Worm (Caenorhabditis elegans) whole organism, L4 larva: Measurements from ENCODE around the gene txdc-17.
A peak's percentile ranks its signal among the peaks of the same experiment; 100 is the strongest.

ENCODE experiments used
- F10B5.3 ChIP-seq: sonication (generic microtip); optimal IDR thresholded peaks from 2 replicates; lab custom pipeline; 2016; ENCODE audit warnings: mild to moderate bottlenecking, missing genetic modification characterization, missing compliant biosample characterization
- F26F4.8 ChIP-seq: fragments of 200-800 bp; sonication (Bioruptor generic); conservative IDR thresholded peaks from 2 replicates; pipeline ENCODE4 v1.3.6; 2022; ENCODE audit warnings: missing genetic modification characterization, missing compliant biosample characterization
- F49E8.2 ChIP-seq: sonication (generic microtip); optimal IDR thresholded peaks from 2 replicates; lab custom pipeline; 2016; ENCODE audit warnings: missing compliant biosample characterization, mild to moderate bottlenecking, missing genetic modification characterization, borderline replicate concordance
- R02D3.7 ChIP-seq: fragments of 150-350 bp; sonication (generic microtip); optimal IDR thresholded peaks from 3 replicates; lab custom pipeline; 2014; ENCODE audit warnings: missing biosample characterization, missing genetic modification characterization
- T20F7.1 ChIP-seq: fragments of 200-800 bp; sonication (Bioruptor generic); optimal IDR thresholded peaks from 2 replicates; lab custom pipeline; 2018; ENCODE audit warnings: mild to moderate bottlenecking, missing genetic modification characterization, missing compliant biosample characterization
- T26A8.4 ChIP-seq: fragments of 200-800 bp; sonication (Bioruptor generic); IDR thresholded peaks from 2 replicates; pipeline ENCODE4 v1.3.6; 2022; ENCODE audit warnings: missing genetic modification characterization, missing compliant biosample characterization
- Y75B8A.6 ChIP-seq: fragments of 200-800 bp; sonication (Bioruptor generic); IDR thresholded peaks from 2 replicates; pipeline ENCODE4 v1.3.6; 2022; ENCODE audit warnings: missing genetic modification reagents, missing genetic modification characterization, missing compliant biosample characterization
- ZK337.2 ChIP-seq: fragments of 200-800 bp; sonication (Bioruptor generic); IDR thresholded peaks from 2 replicates; pipeline ENCODE4 v1.3.6; 2022; ENCODE audit warnings: missing genetic modification reagents, missing genetic modification characterization, missing compliant biosample characterization
- aha-1 ChIP-seq: fragments of 150-350 bp; peaks from one replicate; lab custom pipeline; 2014; ENCODE audit warnings: missing biosample characterization, missing genetic modification characterization
- aly-2 ChIP-seq: sonication (generic microtip); optimal IDR thresholded peaks from 2 replicates; lab custom pipeline; 2018; ENCODE audit warnings: missing biosample characterization, missing genetic modification characterization
- ama-1 ChIP-seq: fragments of 150-350 bp; optimal IDR thresholded peaks from 2 replicates; lab custom pipeline; 2014; ENCODE audit warnings: inconsistent platforms, mixed read lengths
- ceh-62 ChIP-seq: sonication (generic microtip); optimal IDR thresholded peaks from 2 replicates; lab custom pipeline; 2017; ENCODE audit warnings: missing biosample characterization, missing genetic modification characterization
- ctbp-1 ChIP-seq: fragments of 200-800 bp; sonication (Bioruptor generic); IDR thresholded peaks from 2 replicates; pipeline ENCODE4 v1.3.6; 2022; ENCODE audit warnings: missing genetic modification reagents, missing genetic modification characterization, missing compliant biosample characterization
- daf-12 ChIP-seq: fragments of 150-350 bp; optimal IDR thresholded peaks from 2 replicates; lab custom pipeline; 2014; ENCODE audit warnings: missing biosample characterization, missing genetic modification reagents, missing genetic modification characterization
- dmd-6 ChIP-seq: fragments of 200-800 bp; sonication (Bioruptor generic); IDR thresholded peaks from 2 replicates; pipeline ENCODE4 v1.3.6; 2022; ENCODE audit warnings: missing genetic modification reagents, missing genetic modification characterization, missing compliant biosample characterization
- dmd-9 ChIP-seq: fragments of 200-800 bp; sonication (Bioruptor generic); IDR thresholded peaks from 2 replicates; pipeline ENCODE4 v1.3.6; 2022; ENCODE audit warnings: missing genetic modification reagents, missing genetic modification characterization, missing compliant biosample characterization
- dve-1 ChIP-seq: sonication (generic microtip); optimal IDR thresholded peaks from 2 replicates; lab custom pipeline; 2017; ENCODE audit warnings: antibody characterized with exemption, mild to moderate bottlenecking, missing genetic modification characterization, missing compliant biosample characterization; ENCODE audit not compliant: insufficient read depth
- gei-8 ChIP-seq: fragments of 200-800 bp; sonication (Bioruptor generic); optimal IDR thresholded peaks from 2 replicates; lab custom pipeline; 2018; ENCODE audit warnings: mild to moderate bottlenecking, missing genetic modification characterization, missing compliant biosample characterization
- hlh-30 ChIP-seq: sonication (generic microtip); optimal IDR thresholded peaks from 2 replicates; lab custom pipeline; 2017; ENCODE audit warnings: antibody characterized with exemption, mild to moderate bottlenecking, missing genetic modification characterization, missing compliant biosample characterization; ENCODE audit not compliant: insufficient read depth
- hmg-1.1 ChIP-seq: fragments of 200-800 bp; sonication (Bioruptor generic); IDR thresholded peaks from 2 replicates; pipeline ENCODE4 v1.3.6; 2022; ENCODE audit warnings: missing genetic modification reagents, missing genetic modification characterization, missing compliant biosample characterization
- lin-15B ChIP-seq: fragments of 150-350 bp; sonication (generic microtip); optimal IDR thresholded peaks from 3 replicates; lab custom pipeline; 2014; ENCODE audit warnings: missing biosample characterization, missing genetic modification characterization
- lsy-2 ChIP-seq, 2 experiments: fragments of 150-350 bp in 1 of 2; sonication (generic microtip) in 1 of 2; optimal IDR thresholded peaks; 2 replicates each; lab custom pipeline; 2014 to 2017; ENCODE audit warnings: missing biosample characterization in 2 of 2, missing genetic modification characterization in 2 of 2
- madf-9 ChIP-seq: fragments of 200-800 bp; sonication (Bioruptor generic); conservative IDR thresholded peaks from 2 replicates; pipeline ENCODE4 v1.3.6; 2022; ENCODE audit warnings: missing genetic modification reagents, missing genetic modification characterization, missing compliant biosample characterization
- mdl-1 ChIP-seq, 2 experiments: fragments of 150-350 bp in 1 of 2; sonication (generic microtip) in 1 of 2; optimal IDR thresholded peaks; 2 replicates each; lab custom pipeline; 2014 to 2017; ENCODE audit warnings: missing biosample characterization in 2 of 2, missing genetic modification characterization in 2 of 2
- mdt-29 ChIP-seq: fragments of 200-800 bp; sonication (Bioruptor generic); IDR thresholded peaks from 2 replicates; pipeline ENCODE4 v1.3.6; 2022; ENCODE audit warnings: missing genetic modification reagents, missing genetic modification characterization, missing compliant biosample characterization
- mep-1 ChIP-seq: fragments of 150-350 bp; sonication (generic microtip); optimal IDR thresholded peaks from 3 replicates; lab custom pipeline; 2014; ENCODE audit warnings: missing biosample characterization, missing genetic modification characterization
- mes-2 ChIP-seq: sonication (generic microtip); optimal IDR thresholded peaks from 2 replicates; lab custom pipeline; 2016; ENCODE audit warnings: missing genotype, mild to moderate bottlenecking, missing genetic modification characterization, missing compliant biosample characterization; ENCODE audit not compliant: poor library complexity, severe bottlenecking
- nhr-28 ChIP-seq: fragments of 150-350 bp; optimal IDR thresholded peaks from 2 replicates; lab custom pipeline; 2014; ENCODE audit warnings: missing biosample characterization, missing genetic modification characterization
- nhr-42 ChIP-seq: fragments of 200-800 bp; sonication (Bioruptor generic); IDR thresholded peaks from 2 replicates; pipeline ENCODE4 v1.3.6; 2022; ENCODE audit warnings: missing genetic modification characterization, missing compliant biosample characterization
- nhr-48 ChIP-seq: sonication (generic microtip); optimal IDR thresholded peaks from 2 replicates; lab custom pipeline; 2016; ENCODE audit warnings: mild to moderate bottlenecking, missing genetic modification characterization, missing compliant biosample characterization
- nhr-76 ChIP-seq: fragments of 150-350 bp; optimal IDR thresholded peaks from 2 replicates; lab custom pipeline; 2014; ENCODE audit warnings: missing biosample characterization, missing genetic modification characterization
- saeg-2 ChIP-seq: fragments of 200-800 bp; sonication (Bioruptor generic); IDR thresholded peaks from 2 replicates; pipeline ENCODE4 v1.3.6; 2022; ENCODE audit warnings: missing genetic modification reagents, missing genetic modification characterization, missing compliant biosample characterization
- spr-1 ChIP-seq: sonication (generic microtip); optimal IDR thresholded peaks from 2 replicates; lab custom pipeline; 2016; ENCODE audit warnings: mild to moderate bottlenecking, missing genetic modification characterization, missing compliant biosample characterization
- tag-97 ChIP-seq: fragments of 200-800 bp; sonication (Bioruptor generic); IDR thresholded peaks from 2 replicates; pipeline ENCODE4 v1.3.6; 2022; ENCODE audit warnings: missing genetic modification characterization, missing compliant biosample characterization
- tra-1 ChIP-seq: fragments of 200-800 bp; sonication (Bioruptor generic); IDR thresholded peaks from 2 replicates; pipeline ENCODE4 v1.3.6; 2022; ENCODE audit warnings: missing genetic modification reagents, missing genetic modification characterization, missing compliant biosample characterization
- unc-130 ChIP-seq: sonication (generic microtip); optimal IDR thresholded peaks from 2 replicates; lab custom pipeline; 2016; ENCODE audit warnings: missing genetic modification reagents, missing genetic modification characterization, missing compliant biosample characterization
- zip-2 ChIP-seq: fragments of 150-350 bp; optimal IDR thresholded peaks from 2 replicates; lab custom pipeline; 2014; ENCODE audit warnings: missing biosample characterization, missing genetic modification characterization

Gene txdc-17

DNA sequence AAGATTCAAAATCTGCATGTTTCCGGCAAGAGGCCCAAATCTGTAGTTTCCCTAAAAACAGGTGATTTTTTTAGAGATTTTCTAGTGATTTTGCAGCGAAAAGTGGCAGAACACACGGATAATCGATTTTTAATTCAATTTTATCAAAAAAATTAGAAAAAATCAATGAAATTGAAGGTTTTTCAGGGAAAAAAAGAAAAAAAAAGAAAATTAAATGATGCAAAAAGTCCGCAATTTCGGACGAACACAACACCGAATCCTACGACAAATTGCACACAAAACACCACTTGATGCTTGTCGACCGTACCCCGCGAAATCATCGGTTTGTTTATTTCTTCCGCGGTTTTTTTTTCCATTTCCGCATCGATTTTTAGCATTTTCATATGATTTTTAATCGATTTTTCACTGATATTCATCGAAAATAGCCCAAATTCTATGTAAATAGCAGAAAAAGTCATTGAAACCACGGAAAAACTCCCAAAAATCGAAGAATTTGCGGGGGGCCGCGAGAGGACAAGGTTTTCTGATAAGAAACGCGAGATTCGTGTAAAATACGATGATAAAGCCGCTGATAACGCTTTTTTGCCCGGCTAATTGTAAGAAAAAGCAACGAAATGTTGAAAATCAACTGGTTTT is 19.4 kb upstream of the txdc-17 start, which contains the start of gene tufm-1 (continued):
- TF ChIP-seq aly-2 (tag; lab: Kevin White, UChicago) (no peak), aha-1 (tag; lab: Kevin White, UChicago) (no peak), mdl-1 (tag; optimal IDR thresholded peaks at IDR 0.05; lab: Kevin White, UChicago) (peak in 1 of 2 experiments; percentile 3)

DNA sequence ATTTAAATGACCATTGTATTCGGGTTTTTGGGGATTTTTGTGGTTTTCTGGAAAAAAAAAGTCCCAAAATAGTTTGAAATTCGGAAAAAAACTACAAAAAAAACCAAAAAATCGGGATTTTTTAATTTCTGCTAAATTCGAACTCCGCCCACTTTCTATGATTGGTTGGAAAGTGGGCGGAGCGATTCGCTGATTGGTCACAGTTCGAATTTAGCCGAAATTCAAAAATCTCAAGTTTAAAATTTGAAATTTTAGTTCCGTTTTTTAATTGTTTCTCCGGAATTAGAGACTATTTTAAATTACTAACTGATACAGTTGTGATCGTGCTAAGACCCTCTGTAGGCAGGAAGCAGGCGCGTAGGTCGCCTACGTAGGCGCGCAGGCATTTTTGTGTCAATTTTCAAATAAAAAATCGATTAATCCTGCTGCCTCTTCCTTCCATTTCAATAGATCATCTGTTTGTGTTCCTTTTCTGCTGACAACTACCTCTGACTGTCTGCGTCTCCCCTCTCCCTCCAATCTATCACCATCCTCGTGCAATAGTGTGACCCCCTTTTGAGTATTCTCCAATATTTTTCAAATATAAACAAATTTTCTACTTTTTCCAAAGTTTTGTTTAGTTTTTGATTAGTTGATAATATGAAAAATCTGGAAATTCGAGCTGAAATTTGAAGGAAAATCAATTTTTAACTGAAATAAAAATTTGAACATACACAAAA is 18.1 kb upstream of the txdc-17 start:
- TF ChIP-seq mdt-29 (no peak), ceh-62 (no peak), T20F7.1 (GFP tag; lab: Kevin White, UChicago) (no peak), dve-1 (tag; lab: Kevin White, UChicago) (no peak), saeg-2 (GFP tag; lab: Robert Waterston, UW) (no peak), ZK337.2 (no peak), gei-8 (GFP tag; lab: Kevin White, UChicago) (no peak), unc-130 (GFP tag; lab: Kevin White, UChicago) (no peak), nhr-48 (no peak), tra-1 (GFP tag; lab: Robert Waterston, UW) (no peak), zip-2 (tag; lab: Kevin White, UChicago) (no peak), mes-2 (tag; lab: Kevin White, UChicago) (no peak), hmg-1.1 (GFP tag; lab: Robert Waterston, UW) (0 out of 2 replicates have a peak, but pooled peaks have one; percentile 14), F26F4.8 (GFP tag; lab: Robert Waterston, UW) (no peak), F10B5.3 (tag; lab: Kevin White, UChicago) (no peak), daf-12 (tag; lab: Kevin White, UChicago) (no peak), ctbp-1 (no peak), aha-1 (tag; lab: Kevin White, UChicago) (peak; percentile 56), mep-1 (tag; lab: Kevin White, UChicago) (no peak), lsy-2 (tag; optimal IDR thresholded peaks at IDR 0.05; lab: Kevin White, UChicago) (peak in 1 of 2 experiments; percentile 41), dmd-6 (GFP tag; lab: Robert Waterston, UW) (no peak), Y75B8A.6 (GFP tag; lab: Robert Waterston, UW) (no peak), R02D3.7 (tag; lab: Kevin White, UChicago) (no peak), dmd-9 (GFP tag; lab: Robert Waterston, UW) (no peak), T26A8.4 (GFP tag; lab: Robert Waterston, UW) (no peak), spr-1 (tag; lab: Kevin White, UChicago) (no peak), nhr-42 (GFP tag; lab: Robert Waterston, UW) (no peak), hlh-30 (tag; lab: Kevin White, UChicago) (peak; percentile 80), nhr-76 (tag; lab: Kevin White, UChicago) (no peak), mdl-1 (tag; optimal IDR thresholded peaks at IDR 0.05; lab: Kevin White, UChicago) (no peak), madf-9 (GFP tag; lab: Robert Waterston, UW) (no peak), lin-15B (tag; lab: Kevin White, UChicago) (no peak), nhr-28 (tag; lab: Kevin White, UChicago) (peak; percentile 13)

DNA sequence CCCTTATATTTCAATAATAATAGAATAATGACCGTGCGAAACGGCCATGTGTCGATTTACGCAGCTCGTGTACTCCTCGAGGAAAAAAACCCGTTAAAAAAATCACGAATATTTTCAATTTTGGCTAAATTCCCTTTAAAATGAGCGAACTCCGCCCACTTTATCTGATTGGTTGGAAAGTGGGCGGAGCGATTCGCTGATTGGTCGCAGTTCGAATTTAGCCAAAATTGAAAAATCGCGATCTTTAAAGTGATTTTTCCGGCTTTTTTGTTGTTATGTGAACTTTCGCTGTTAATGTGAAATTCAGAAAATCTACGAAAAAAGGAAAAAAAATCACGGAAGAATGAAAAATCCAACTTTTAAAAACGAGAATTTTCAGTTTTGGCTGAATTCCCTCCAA is 16.6 kb upstream of the txdc-17 start:
- TF ChIP-seq ama-1 (no peak), F49E8.2 (tag; lab: Kevin White, UChicago) (no peak), spr-1 (tag; lab: Kevin White, UChicago) (no peak), tag-97 (GFP tag; lab: Robert Waterston, UW) (no peak), aha-1 (tag; lab: Kevin White, UChicago) (peak; percentile 65)
